Worm (Caenorhabditis elegans) whole organism, L3 larva: ENCODE data around the gene efl-3.

ENCODE experiments used
- ama-1 ChIP-seq: fragments of 150-350 bp; optimal IDR thresholded peaks from 2 replicates; lab custom pipeline; 2018
- ceh-28 ChIP-seq: fragments of 150-350 bp; optimal IDR thresholded peaks from 2 replicates; lab custom pipeline; 2014; ENCODE audit warnings: missing biosample characterization, missing genetic modification reagents, missing genetic modification characterization
- daf-12 ChIP-seq: fragments of 150-350 bp; optimal IDR thresholded peaks from 2 replicates; lab custom pipeline; 2014; ENCODE audit warnings: missing biosample characterization, missing genetic modification reagents, missing genetic modification characterization
- fkh-10 ChIP-seq: sonication (generic microtip); optimal IDR thresholded peaks from 2 replicates; lab custom pipeline; 2017; ENCODE audit warnings: missing biosample characterization, missing genetic modification reagents, missing genetic modification characterization
- lin-39 ChIP-seq: fragments of 150-350 bp; optimal IDR thresholded peaks from 2 replicates; lab custom pipeline; 2018; ENCODE audit warnings: missing biosample characterization, missing genetic modification reagents, missing genetic modification characterization
- lsy-12 ChIP-seq: sonication (generic microtip); optimal IDR thresholded peaks from 2 replicates; lab custom pipeline; 2016; ENCODE audit warnings: mild to moderate bottlenecking, missing genetic modification characterization, missing compliant biosample characterization
- mdl-1 ChIP-seq: fragments of 150-350 bp; optimal IDR thresholded peaks from 2 replicates; lab custom pipeline; 2014; ENCODE audit warnings: missing biosample characterization, missing genetic modification characterization
- nhr-28 ChIP-seq: fragments of 150-350 bp; optimal IDR thresholded peaks from 2 replicates; lab custom pipeline; 2014; ENCODE audit warnings: missing biosample characterization, missing genetic modification characterization
- pqm-1 ChIP-seq: fragments of 150-350 bp; optimal IDR thresholded peaks from 2 replicates; lab custom pipeline; 2017; ENCODE audit warnings: missing biosample characterization, missing genetic modification characterization, inconsistent platforms
- tbx-2 ChIP-seq: sonication (generic microtip); optimal IDR thresholded peaks from 2 replicates; lab custom pipeline; 2016; ENCODE audit warnings: mild to moderate bottlenecking, missing genetic modification characterization, missing compliant biosample characterization
- unc-39 ChIP-seq: sonication (generic microtip); optimal IDR thresholded peaks from 4 replicates; lab custom pipeline; 2017; ENCODE audit warnings: missing biosample characterization, missing genetic modification characterization
- unc-62 ChIP-seq: fragments of 150-350 bp; sonication (generic microtip); optimal IDR thresholded peaks from 4 replicates; lab custom pipeline; 2014; ENCODE audit warnings: missing biosample characterization, missing genetic modification reagents, missing genetic modification characterization
- zag-1 ChIP-seq: fragments of 150-350 bp; optimal IDR thresholded peaks from 2 replicates; lab custom pipeline; 2014; ENCODE audit warnings: missing biosample characterization, missing genetic modification characterization
- ztf-11 ChIP-seq: fragments of 150-350 bp; optimal IDR thresholded peaks from 2 replicates; lab custom pipeline; 2014; ENCODE audit warnings: missing biosample characterization, missing genetic modification characterization

- TF ChIP-seq nhr-28 (no peak), unc-62 (GFP tag; lab: Kevin White, UChicago) (no peak), ztf-11 (tag; lab: Kevin White, UChicago) (no peak), daf-12 (no peak), lin-39 (tag; lab: Kevin White, UChicago) (no peak), unc-39 (tag; lab: Kevin White, UChicago) (no peak), tbx-2 (tag; lab: Kevin White, UChicago) (no peak), ama-1 (no peak), lsy-12 (tag; lab: Kevin White, UChicago) (no peak), pqm-1 (tag; lab: Kevin White, UChicago) (no peak), ceh-28 (tag; lab: Kevin White, UChicago) (no peak), fkh-10 (GFP tag; lab: Kevin White, UChicago) (no peak), mdl-1 (tag; lab: Kevin White, UChicago) (no peak), zag-1 (tag; lab: Kevin White, UChicago) (no peak)
These were observed 27.6 kb downstream of the efl-3 start for ce11 chrII:8440097-8440496.
